Worm (Caenorhabditis elegans) whole organism, young adult: ENCODE measurements around the gene F02D8.1.
A peak's percentile ranks its signal among the peaks of the same experiment; 100 is the strongest.

Experiments used
- C06A6.2 ChIP-seq: fragments of 200-800 bp; sonication (Bioruptor generic); conservative IDR thresholded peaks from 2 replicates; pipeline ENCODE4 v1.3.6; 2022; ENCODE audit warnings: missing genetic modification characterization, missing compliant biosample characterization
- ama-1 ChIP-seq, 3 experiments: fragments of 150-350 bp in 1 of 3; sonication (generic microtip) in 2 of 3; optimal IDR thresholded peaks; 2 replicates each; lab custom pipeline; 2014 to 2018; ENCODE audit warnings: missing biosample characterization in 2 of 3, missing genetic modification characterization in 2 of 3, missing genetic modification reagents in 2 of 3
- atf-7 ChIP-seq: sonication (generic microtip); optimal IDR thresholded peaks from 2 replicates; lab custom pipeline; 2017; ENCODE audit warnings: mild to moderate bottlenecking, missing genetic modification characterization, missing compliant biosample characterization
- bed-2 ChIP-seq: fragments of 200-800 bp; sonication (Bioruptor generic); IDR thresholded peaks from 2 replicates; pipeline ENCODE4 v1.3.6; 2022; ENCODE audit warnings: missing genetic modification reagents, missing genetic modification characterization, missing compliant biosample characterization

ce11 chrV:15002184-15002690, 23.7 kb upstream of the F02D8.1 start, which contains the start of the genes fib-1 and mut-15:
- TF ChIP-seq C06A6.2 (GFP tag; lab: Robert Waterston, UW) (no peak), bed-2 (GFP tag; lab: Robert Waterston, UW) (peak; percentile 66; the same call in 1 of the 2 replicates), ama-1 (optimal IDR thresholded peaks at IDR 0.05; lab: Kevin White, UChicago) (no peak), ama-1 (GFP tag; optimal IDR thresholded peaks at IDR 0.05; lab: Kevin White, UChicago) (no peak), atf-7 (tag; lab: Kevin White, UChicago) (peak; percentile 34)
